Worm (Caenorhabditis elegans) whole organism, midembryonic: Measurements from ENCODE around the gene Y47D7A.9.

Experiments
- T22C8.4 ChIP-seq: fragments of 200-800 bp; sonication (Bioruptor generic); IDR thresholded peaks from 2 replicates; pipeline ENCODE4 v1.3.6; 2022; ENCODE audit warnings: missing genetic modification characterization, missing compliant biosample characterization
- cog-1 ChIP-seq: sonication (generic microtip); optimal IDR thresholded peaks from 2 replicates; lab custom pipeline; 2016; ENCODE audit warnings: missing genetic modification characterization, missing compliant biosample characterization
- flt-1 ChIP-seq: fragments of 200-800 bp; sonication (Bioruptor generic); IDR thresholded peaks from 2 replicates; pipeline ENCODE4 v1.3.6; 2022; ENCODE audit warnings: missing genetic modification characterization, missing compliant biosample characterization
- klf-2 ChIP-seq: fragments of 200-800 bp; sonication (Bioruptor generic); conservative IDR thresholded peaks from 2 replicates; pipeline ENCODE4 v1.3.6; 2022; ENCODE audit warnings: missing genetic modification reagents, missing genetic modification characterization, missing compliant biosample characterization
- med-1 ChIP-seq: sonication (generic microtip); optimal IDR thresholded peaks from 2 replicates; lab custom pipeline; 2017; ENCODE audit warnings: missing genetic modification characterization, mild to moderate bottlenecking, missing compliant biosample characterization, antibody characterized with exemption, missing genetic modification reagents; ENCODE audit not compliant: insufficient read depth
- ref-1 ChIP-seq: fragments of 200-800 bp; sonication (Bioruptor generic); conservative IDR thresholded peaks from 2 replicates; pipeline ENCODE4 v1.3.6; 2022; ENCODE audit warnings: missing genetic modification reagents, missing genetic modification characterization, missing compliant biosample characterization
- tab-1 ChIP-seq: fragments of 200-800 bp; sonication (Bioruptor generic); IDR thresholded peaks from 2 replicates; pipeline ENCODE4 v1.3.6; 2022; ENCODE audit warnings: missing genetic modification characterization, missing compliant biosample characterization
- ztf-23 ChIP-seq: fragments of 200-800 bp; sonication (Bioruptor generic); IDR thresholded peaks from 2 replicates; pipeline ENCODE4 v1.3.6; 2022; ENCODE audit warnings: missing genetic modification reagents, missing genetic modification characterization, missing compliant biosample characterization
- ztf-29 ChIP-seq: fragments of 200-800 bp; sonication (Bioruptor generic); IDR thresholded peaks from 2 replicates; pipeline ENCODE4 v1.3.6; 2022; ENCODE audit warnings: missing genetic modification reagents, missing genetic modification characterization, missing compliant biosample characterization

- TF ChIP-seq flt-1 (GFP tag; lab: Robert Waterston, UW) (no peak), ztf-23 (no peak), tab-1 (GFP tag; lab: Robert Waterston, UW) (no peak), ztf-29 (GFP tag; lab: Robert Waterston, UW) (no peak), cog-1 (tag; lab: Kevin White, UChicago) (no peak), ref-1 (GFP tag; lab: Robert Waterston, UW) (no peak), T22C8.4 (no peak), klf-2 (GFP tag; lab: Robert Waterston, UW) (no peak), med-1 (GFP tag; lab: Kevin White, UChicago) (no peak)
These were observed at the start of gene Y47D7A.9, which contains the start of gene Y47D7A.19 for ce11 chrV:4423860-4424401.
